Worm (Caenorhabditis elegans): ENCODE data around the gene hpo-30.

Gene hpo-30

ce11 chrV:12303453-12304077, 6.6 kb downstream of the hpo-30 start (continued):
- TF ChIP-seq mel-28 (tag; optimal IDR thresholded peaks at IDR 0.05; ENCODE audit: borderline replicate concordance) (peak; percentile 93), somi-1 (GFP tag; optimal IDR thresholded peaks at IDR 0.05) (peak; percentile 96), C17E4.6 (GFP tag; IDR thresholded peaks at IDR 0.05) (peak; percentile 96), snpc-1.1 (tag; optimal IDR thresholded peaks at IDR 0.05; ENCODE audit: insufficient read depth) (peak; percentile 86), dpff-1 (tag; optimal IDR thresholded peaks at IDR 0.05) (peak; percentile 99), hsf-1 (GFP tag; IDR thresholded peaks at IDR 0.05) (peak; percentile 88), madf-10 (tag; optimal IDR thresholded peaks at IDR 0.05) (peak; percentile 93), aptf-3 (GFP tag; IDR thresholded peaks at IDR 0.05) (peak; percentile 99), ztf-3 (GFP tag; optimal IDR thresholded peaks at IDR 0.05) (peak; percentile 87), bed-2 (GFP tag; IDR thresholded peaks at IDR 0.05) (peak; percentile 96), Y53G8AR.9 (GFP tag; conservative IDR thresholded peaks at IDR 0.05) (peak; percentile 96), F57A8.1 (GFP tag; optimal IDR thresholded peaks at IDR 0.05) (peak; percentile 100), lsy-27 (tag; optimal IDR thresholded peaks at IDR 0.05; ENCODE audit: borderline replicate concordance, insufficient read depth) (peak; percentile 91), madf-6 (GFP tag; IDR thresholded peaks at IDR 0.05) (peak; percentile 92), akir-1 (GFP tag; optimal IDR thresholded peaks at IDR 0.05) (peak; percentile 89), attf-5 (GFP tag; optimal IDR thresholded peaks at IDR 0.05) (peak; percentile 97), madf-8 (GFP tag; conservative IDR thresholded peaks at IDR 0.05) (peak; percentile 81), hlh-26 (GFP tag; conservative IDR thresholded peaks at IDR 0.05) (peak; percentile 87), hrde-1 (tag; optimal IDR thresholded peaks at IDR 0.05; ENCODE audit: borderline replicate concordance) (peak; percentile 98), F37B4.10 (GFP tag; IDR thresholded peaks at IDR 0.05) (peak; percentile 100), F55B11.4 (tag; optimal IDR thresholded peaks at IDR 0.05; ENCODE audit: borderline replicate concordance, insufficient read depth) (peak; percentile 58), ceh-40 (GFP tag; IDR thresholded peaks at IDR 0.05) (peak; percentile 97), T26A5.8 (tag; optimal IDR thresholded peaks at IDR 0.05) (peak; percentile 100), mxl-1 (tag; optimal IDR thresholded peaks at IDR 0.05) (peak; percentile 99), zim-3 (tag; optimal IDR thresholded peaks at IDR 0.05) (peak; percentile 99), tbx-9 (tag; optimal IDR thresholded peaks at IDR 0.05; ENCODE audit: borderline replicate concordance) (peak; percentile 99), dox-1 (GFP tag; IDR thresholded peaks at IDR 0.05) (peak; percentile 99), K11D2.4 (GFP tag; IDR thresholded peaks at IDR 0.05) (peak; percentile 93), Y79H2A.3 (GFP tag; conservative IDR thresholded peaks at IDR 0.05) (peak; percentile 96), Y95B8A.8 (GFP tag; IDR thresholded peaks at IDR 0.05) (peak; percentile 93), sdz-38 (tag; optimal IDR thresholded peaks at IDR 0.05) (peak; percentile 76), nhr-90 (tag; optimal IDR thresholded peaks at IDR 0.05) (peak; percentile 99), lag-1 (GFP tag; IDR thresholded peaks at IDR 0.05) (peak; percentile 99), B0035.1 (tag; optimal IDR thresholded peaks at IDR 0.05) (peak; percentile 96), rpc-1 (optimal IDR thresholded peaks at IDR 0.05) (peak; percentile 100), rpc-1 (tag; optimal IDR thresholded peaks at IDR 0.05) (peak; percentile 100), lsl-1 (GFP tag; optimal IDR thresholded peaks at IDR 0.05) (peak; percentile 77), madf-3 (GFP tag; IDR thresholded peaks at IDR 0.05) (peak; percentile 95), ceh-27 (GFP tag; optimal IDR thresholded peaks at IDR 0.05) (peak; percentile 99), F22D6.2 (tag; optimal IDR thresholded peaks at IDR 0.05) (peak; percentile 90), athp-1 (tag; optimal IDR thresholded peaks at IDR 0.05) (peak; percentile 99), ztf-26 (tag; optimal IDR thresholded peaks at IDR 0.05) (peak; percentile 95), ets-4 (GFP tag; optimal IDR thresholded peaks at IDR 0.05) (peak; percentile 100), tbp1 (GFP tag; optimal IDR thresholded peaks at IDR 0.05) (peak; percentile 96), lir-1 (GFP tag; conservative IDR thresholded peaks at IDR 0.05) (peak; percentile 78; the same call in 1 of the 2 replicates), die-1 (tag; optimal IDR thresholded peaks at IDR 0.05) (peak; percentile 99), Y53F4B.3 (GFP tag; IDR thresholded peaks at IDR 0.05) (peak; percentile 90), F10E7.11 (tag; optimal IDR thresholded peaks at IDR 0.05) (peak; percentile 100)
